5 fruit fly cellular contexts compared by ENCODE assay signal in the genomic region with DNA sequence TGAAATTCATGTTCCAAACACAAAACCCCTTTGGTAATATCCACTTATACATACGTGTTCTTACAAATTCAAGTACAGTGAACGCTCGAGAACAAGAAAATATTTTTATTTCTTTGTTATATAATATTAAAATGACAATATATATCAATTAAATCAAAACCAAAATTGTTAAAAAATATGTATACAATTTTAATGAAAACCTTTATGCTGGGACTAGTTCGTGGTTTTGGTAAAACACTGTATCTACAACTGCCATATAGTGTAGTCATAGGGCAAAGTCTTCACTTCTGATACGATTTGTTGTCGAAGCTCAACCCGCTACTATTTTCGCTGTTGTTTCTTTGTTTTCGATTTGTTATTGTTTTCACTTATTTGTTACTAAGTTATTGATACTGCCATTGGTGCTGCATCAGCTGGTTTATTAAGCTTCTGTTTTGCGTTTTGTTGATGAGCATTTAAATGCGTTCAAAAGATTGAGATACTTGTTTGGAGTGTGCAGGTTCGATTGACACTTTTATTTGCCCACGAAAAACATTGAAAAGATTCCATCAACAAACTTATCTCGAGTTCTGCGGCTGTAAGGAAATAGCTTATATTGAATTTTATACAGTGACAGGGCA.
A peak's percentile ranks its signal among the peaks of the same experiment; 100 is the strongest.
TF ChIP-seq lines count a peak whose summit lies in the region.

No protein-coding gene starts in this region.

- TF ChIP-seq CTCF in whole organism, embryonic (GFP tag; optimal IDR thresholded peaks at IDR 0.05; lab: Kevin White, UChicago) = no peak

TF ChIP-seq in whole organism, adult, 20 proteins besides CTCF, POLR2A, EP300 and RAD21:
- TF ChIP-seq toe (GFP tag; optimal IDR thresholded peaks at IDR 0.05; lab: Kevin White, UChicago) (no peak), CG7045 (GFP tag; optimal IDR thresholded peaks at IDR 0.05; lab: Kevin White, UChicago) (peak; percentile 9), bab1 (GFP tag; optimal IDR thresholded peaks at IDR 0.05; lab: Kevin White, UChicago) (peak; percentile 93), Mnt (GFP tag; optimal IDR thresholded peaks at IDR 0.05; lab: Kevin White, UChicago) (no peak), cic (GFP tag; optimal IDR thresholded peaks at IDR 0.05; lab: Kevin White, UChicago) (no peak), CG7101 (tag; optimal IDR thresholded peaks at IDR 0.05; lab: Kevin White, UChicago) (peak; percentile 87), cnc (optimal IDR thresholded peaks at IDR 0.05; lab: Kevin White, UChicago) (no peak), tj (GFP tag; optimal IDR thresholded peaks at IDR 0.05; lab: Kevin White, UChicago) (peak; percentile 71), Hr96 (GFP tag; optimal IDR thresholded peaks at IDR 0.05; lab: Kevin White, UChicago) (peak; percentile 26), kay (GFP tag; lab: Kevin White, UChicago; ENCODE audit: borderline replicate concordance) (peak; percentile 50), pad (GFP tag; optimal IDR thresholded peaks at IDR 0.05; lab: Kevin White, UChicago) (peak; percentile 46), CG12768 (GFP tag; optimal IDR thresholded peaks at IDR 0.05; lab: Kevin White, UChicago) (peak; percentile 34), Crg-1 (GFP tag; optimal IDR thresholded peaks at IDR 0.05; lab: Kevin White, UChicago) (no peak), CG11617 (GFP tag; optimal IDR thresholded peaks at IDR 0.05; lab: Kevin White, UChicago) (peak; percentile 34), CG33017 (tag; optimal IDR thresholded peaks at IDR 0.05; lab: Kevin White, UChicago) (peak; percentile 80), CG14711 (tag; optimal IDR thresholded peaks at IDR 0.05; lab: Kevin White, UChicago) (peak; percentile 73)
TF ChIP-seq in whole organism, adult: peak in this region for 11.

TF ChIP-seq in whole organism, embryonic, 481 proteins besides CTCF, POLR2A, EP300 and RAD21 (continues in another document):
- TF ChIP-seq MBD-R2 (GFP tag; IDR thresholded peaks at IDR 0.05; lab: Robert Waterston, UW) (no peak; the same call in 1 of the 2 replicates), sisA (GFP tag; IDR thresholded peaks at IDR 0.05; lab: Robert Waterston, UW) (peak; percentile 43), Hmx (GFP tag; optimal IDR thresholded peaks at IDR 0.05; lab: Kevin White, UChicago) (no peak), HLH4C (GFP tag; IDR thresholded peaks at IDR 0.05; lab: Robert Waterston, UW; ENCODE audit: partially characterized antibody) (no peak), Hmr (GFP tag; optimal IDR thresholded peaks at IDR 0.05; lab: Kevin White, UChicago) (peak; percentile 53), jing (GFP tag; optimal IDR thresholded peaks at IDR 0.05; lab: Kevin White, UChicago) (no peak), CG8388 (GFP tag; optimal IDR thresholded peaks at IDR 0.05; lab: Kevin White, UChicago) (no peak), CG7357 (GFP tag; IDR thresholded peaks at IDR 0.05; lab: Robert Waterston, UW) (0 out of 3 replicates have a peak, but pooled peaks have one; percentile 35), tap (tag; optimal IDR thresholded peaks at IDR 0.05; lab: Kevin White, UChicago) (peak; percentile 40), al (GFP tag; IDR thresholded peaks at IDR 0.05; lab: Robert Waterston, UW) (peak; percentile 51), sim (GFP tag; IDR thresholded peaks at IDR 0.05; lab: Robert Waterston, UW) (no peak), esg (GFP tag; conservative IDR thresholded peaks at IDR 0.05; lab: Robert Waterston, UW) (peak; percentile 33; the same call in 1 of the 2 replicates), Rfx (GFP tag; IDR thresholded peaks at IDR 0.05; lab: Robert Waterston, UW) (peak; percentile 73), Dek (tag; optimal IDR thresholded peaks at IDR 0.05; lab: Kevin White, UChicago) (peak; percentile 45), E2f1 (GFP tag; IDR thresholded peaks at IDR 0.05; lab: Robert Waterston, UW) (peak; percentile 51; the same call in 1 of the 2 replicates), Adf1 (GFP tag; IDR thresholded peaks at IDR 0.05; lab: Robert Waterston, UW) (no peak), CkIIα-i1 (GFP tag; IDR thresholded peaks at IDR 0.05; lab: Robert Waterston, UW) (no peak)

TF ChIP-seq in whole organism, prepupa, 60 proteins besides CTCF, POLR2A, EP300 and RAD21 (continues in another document):
- TF ChIP-seq Hr38 (GFP tag; optimal IDR thresholded peaks at IDR 0.05; lab: Kevin White, UChicago) (no peak), salr (GFP tag; optimal IDR thresholded peaks at IDR 0.05; lab: Kevin White, UChicago) (no peak), CG6163 (GFP tag; IDR thresholded peaks at IDR 0.05; lab: Robert Waterston, UW) (no peak), CG9139 (GFP tag; optimal IDR thresholded peaks at IDR 0.05; lab: Kevin White, UChicago) (peak; percentile 45), CG1621 (tag; optimal IDR thresholded peaks at IDR 0.05; lab: Kevin White, UChicago) (no peak), CG8632 (GFP tag; optimal IDR thresholded peaks at IDR 0.05; lab: Kevin White, UChicago) (no peak), esn (GFP tag; optimal IDR thresholded peaks at IDR 0.05; lab: Kevin White, UChicago) (peak; percentile 57), spab (GFP tag; optimal IDR thresholded peaks at IDR 0.05; lab: Kevin White, UChicago) (peak; percentile 5), Smox (GFP tag; optimal IDR thresholded peaks at IDR 0.05; lab: Kevin White, UChicago) (no peak), CG7368 (GFP tag; optimal IDR thresholded peaks at IDR 0.05; lab: Kevin White, UChicago) (peak; percentile 6), fd59A (GFP tag; optimal IDR thresholded peaks at IDR 0.05; lab: Kevin White, UChicago) (no peak), dsx (GFP tag; optimal IDR thresholded peaks at IDR 0.05; lab: Kevin White, UChicago; ENCODE audit: poor library complexity, severe bottlenecking) (peak; percentile 32), CG6792 (GFP tag; optimal IDR thresholded peaks at IDR 0.05; lab: Kevin White, UChicago) (peak; percentile 36), CG11902 (GFP tag; optimal IDR thresholded peaks at IDR 0.05; lab: Kevin White, UChicago) (no peak), CG31627 (GFP tag; optimal IDR thresholded peaks at IDR 0.05; lab: Kevin White, UChicago) (no peak), Hr39 (GFP tag; optimal IDR thresholded peaks at IDR 0.05; lab: Kevin White, UChicago) (no peak), dac (GFP tag; optimal IDR thresholded peaks at IDR 0.05; lab: Kevin White, UChicago) (no peak), net (GFP tag; optimal IDR thresholded peaks at IDR 0.05; lab: Kevin White, UChicago) (peak; percentile 43)

TF ChIP-seq in whole organism, pupa, 21 proteins besides CTCF, POLR2A, EP300 and RAD21 (continues in another document):
- TF ChIP-seq CG34367 (tag; optimal IDR thresholded peaks at IDR 0.05; lab: Kevin White, UChicago) = peak; percentile 35
- no peak for TF ChIP-seq rn (GFP tag; IDR thresholded peaks at IDR 0.05; lab: Robert Waterston, UW)
- TF ChIP-seq CG17806 (tag; optimal IDR thresholded peaks at IDR 0.05; lab: Kevin White, UChicago) = peak; percentile 31
- TF ChIP-seq fd96Ca (GFP tag; IDR thresholded peaks at IDR 0.05; lab: Robert Waterston, UW) = no peak
- TF ChIP-seq Pif1A (GFP tag; optimal IDR thresholded peaks at IDR 0.05; lab: Kevin White, UChicago) = peak; percentile 22
- no peak for TF ChIP-seq EcR (GFP tag; optimal IDR thresholded peaks at IDR 0.05; lab: Kevin White, UChicago)
- no peak for TF ChIP-seq D1 (tag; optimal IDR thresholded peaks at IDR 0.05; lab: Kevin White, UChicago)
- peak; percentile 37 for TF ChIP-seq CG8159 (tag; optimal IDR thresholded peaks at IDR 0.05; lab: Kevin White, UChicago)
- no peak for TF ChIP-seq CG9948 (tag; optimal IDR thresholded peaks at IDR 0.05; lab: Kevin White, UChicago)
- no peak; the same call in 1 of the 3 replicates for TF ChIP-seq CG4496 (GFP tag; IDR thresholded peaks at IDR 0.05; lab: Robert Waterston, UW)
- peak; percentile 47 for TF ChIP-seq CG32121 (GFP tag; IDR thresholded peaks at IDR 0.05; lab: Robert Waterston, UW)
- peak; percentile 26; the same call in 1 of the 2 replicates for TF ChIP-seq Ets98B (GFP tag; IDR thresholded peaks at IDR 0.05; lab: Robert Waterston, UW)
- TF ChIP-seq CG12605 (GFP tag; IDR thresholded peaks at IDR 0.05; lab: Robert Waterston, UW) = peak; percentile 57
- peak; percentile 51 for TF ChIP-seq CG15710 (tag; optimal IDR thresholded peaks at IDR 0.05; lab: Kevin White, UChicago)
- peak; percentile 48 for TF ChIP-seq CG14655 (GFP tag; optimal IDR thresholded peaks at IDR 0.05; lab: Kevin White, UChicago)
- TF ChIP-seq CG10348 (GFP tag; IDR thresholded peaks at IDR 0.05; lab: Robert Waterston, UW) = no peak
- peak; percentile 28 for TF ChIP-seq CG8301 (tag; optimal IDR thresholded peaks at IDR 0.05; lab: Kevin White, UChicago)
- peak; percentile 13 for TF ChIP-seq Pif1B (GFP tag; optimal IDR thresholded peaks at IDR 0.05; lab: Kevin White, UChicago)
- TF ChIP-seq CG13204 (GFP tag; optimal IDR thresholded peaks at IDR 0.05; lab: Kevin White, UChicago) = no peak

TF ChIP-seq in whole organism, wandering third instar larva, 38 proteins besides CTCF, POLR2A, EP300 and RAD21 (continues in another document):
- TF ChIP-seq ey (GFP tag; optimal IDR thresholded peaks at IDR 0.05; lab: Kevin White, UChicago) (peak; percentile 8), GATAd (GFP tag; optimal IDR thresholded peaks at IDR 0.05; lab: Kevin White, UChicago) (no peak), lola (GFP tag; optimal IDR thresholded peaks at IDR 0.05; lab: Kevin White, UChicago) (no peak), HLH106 (tag; optimal IDR thresholded peaks at IDR 0.05; lab: Kevin White, UChicago) (peak; percentile 36), Rel (GFP tag; optimal IDR thresholded peaks at IDR 0.05; lab: Kevin White, UChicago) (no peak), Rel (tag; optimal IDR thresholded peaks at IDR 0.05; lab: Kevin White, UChicago) (peak; percentile 4), h (GFP tag; optimal IDR thresholded peaks at IDR 0.05; lab: Kevin White, UChicago) (peak; percentile 3), psq (GFP tag; optimal IDR thresholded peaks at IDR 0.05; lab: Kevin White, UChicago) (peak; percentile 7), Sp1 (GFP tag; optimal IDR thresholded peaks at IDR 0.05; lab: Kevin White, UChicago) (peak; percentile 50), Hnf4 (GFP tag; optimal IDR thresholded peaks at IDR 0.05; lab: Kevin White, UChicago) (peak; percentile 62), CG32264 (GFP tag; optimal IDR thresholded peaks at IDR 0.05; lab: Kevin White, UChicago) (no peak), sage (GFP tag; optimal IDR thresholded peaks at IDR 0.05; lab: Kevin White, UChicago) (no peak), fru (GFP tag; optimal IDR thresholded peaks at IDR 0.05; lab: Kevin White, UChicago) (peak; percentile 7), dl (GFP tag; optimal IDR thresholded peaks at IDR 0.05; lab: Kevin White, UChicago; ENCODE audit: insufficient read depth in 1 of 2, partially characterized antibody in 2 of 2) (no peak), Dif (GFP tag; optimal IDR thresholded peaks at IDR 0.05; lab: Kevin White, UChicago; ENCODE audit: partially characterized antibody) (no peak), woc (GFP tag; optimal IDR thresholded peaks at IDR 0.05; lab: Kevin White, UChicago) (no peak), CG9705 (GFP tag; optimal IDR thresholded peaks at IDR 0.05; lab: Kevin White, UChicago) (no peak), Myc (optimal IDR thresholded peaks at IDR 0.05; lab: Kevin White, UChicago) (no peak), rgr (GFP tag; optimal IDR thresholded peaks at IDR 0.05; lab: Kevin White, UChicago) (peak; percentile 37), OdsH (GFP tag; optimal IDR thresholded peaks at IDR 0.05; lab: Kevin White, UChicago) (peak; percentile 50), brk (GFP tag; optimal IDR thresholded peaks at IDR 0.05; lab: Kevin White, UChicago) (peak; percentile 12)
